Fruit fly (Drosophila melanogaster) whole organism, embryonic: ENCODE data around the gene ImpE1.

Source experiments
- Adf1 ChIP-seq: fragments of 200-800 bp; sonication (Bioruptor generic); IDR thresholded peaks from 2 replicates; pipeline ENCODE4 v1.3.6; 2022; ENCODE audit warnings: missing biosample characterization, missing genetic modification characterization
- Atf-2 ChIP-seq: fragments of 200-800 bp; sonication (Bioruptor generic); optimal IDR thresholded peaks from 2 replicates; lab custom pipeline; 2016; ENCODE audit warnings: missing biosample characterization, missing genetic modification characterization
- CG10543 ChIP-seq: fragments of 200-800 bp; sonication (Bioruptor generic); optimal IDR thresholded peaks from 3 replicates; lab custom pipeline; 2017; ENCODE audit warnings: missing biosample characterization, mild to moderate bottlenecking, missing genetic modification characterization, moderate library complexity
- CG1233 ChIP-seq: fragments of 200-800 bp; sonication (Bioruptor generic); optimal IDR thresholded peaks from 4 replicates; lab custom pipeline; 2018; ENCODE audit warnings: missing biosample characterization, mild to moderate bottlenecking, missing genetic modification characterization
- CG13287 ChIP-seq: fragments of 200-800 bp; sonication (Bioruptor generic); IDR thresholded peaks from 2 replicates; pipeline ENCODE4 v1.3.6; 2022; ENCODE audit warnings: missing biosample characterization, missing genetic modification characterization; ENCODE audit not compliant: partially characterized antibody
- CG14014 ChIP-seq: fragments of 200-800 bp; sonication (Bioruptor generic); IDR thresholded peaks from 2 replicates; pipeline ENCODE4 v1.3.6; 2022; ENCODE audit warnings: missing biosample characterization, missing genetic modification characterization
- CG15479 ChIP-seq: fragments of 200-800 bp; sonication (Bioruptor generic); optimal IDR thresholded peaks from 3 replicates; lab custom pipeline; 2019; ENCODE audit warnings: missing biosample characterization, mild to moderate bottlenecking, missing genetic modification characterization, moderate library complexity
- CG16815 ChIP-seq: fragments of 200-800 bp; sonication (Bioruptor generic); optimal IDR thresholded peaks from 3 replicates; lab custom pipeline; 2017; ENCODE audit warnings: missing biosample characterization, mild to moderate bottlenecking, missing genetic modification characterization
- CG17361 ChIP-seq: fragments of 200-800 bp; sonication (Bioruptor generic); IDR thresholded peaks from 3 replicates; pipeline ENCODE4 v1.3.6; 2022; ENCODE audit warnings: missing biosample characterization, missing genetic modification characterization
- CG1792 ChIP-seq: fragments of 200-800 bp; sonication (Bioruptor generic); optimal IDR thresholded peaks from 2 replicates; lab custom pipeline; 2016; ENCODE audit warnings: missing biosample characterization, missing genetic modification characterization
- CG2120 ChIP-seq: fragments of 200-800 bp; sonication (Bioruptor generic); optimal IDR thresholded peaks from 3 replicates; lab custom pipeline; 2016; ENCODE audit warnings: missing biosample characterization, missing genetic modification characterization
- CG2678 ChIP-seq: fragments of 200-800 bp; sonication (Bioruptor generic); optimal IDR thresholded peaks from 3 replicates; lab custom pipeline; 2019; ENCODE audit warnings: missing biosample characterization, mild to moderate bottlenecking, missing genetic modification characterization, moderate library complexity
- CG34224 ChIP-seq: fragments of 200-800 bp; sonication (Bioruptor generic); IDR thresholded peaks from 3 replicates; pipeline ENCODE4 v1.3.6; 2022; ENCODE audit warnings: missing biosample characterization, missing genetic modification characterization; ENCODE audit not compliant: partially characterized antibody
- CG34422 ChIP-seq: fragments of 200-800 bp; sonication (Bioruptor generic); IDR thresholded peaks from 3 replicates; pipeline ENCODE4 v1.3.6; 2022; ENCODE audit warnings: missing biosample characterization, missing genetic modification characterization
- CG6654 ChIP-seq: fragments of 200-800 bp; sonication (Bioruptor generic); optimal IDR thresholded peaks from 2 replicates; lab custom pipeline; 2017; ENCODE audit warnings: missing biosample characterization, mild to moderate bottlenecking, missing genetic modification characterization
- CG6791 ChIP-seq: fragments of 200-800 bp; sonication (Bioruptor generic); IDR thresholded peaks from 3 replicates; pipeline ENCODE4 v1.3.6; 2022; ENCODE audit warnings: missing biosample characterization, missing genetic modification characterization; ENCODE audit not compliant: partially characterized antibody
- CG6813 ChIP-seq: fragments of 200-800 bp; sonication (Bioruptor generic); optimal IDR thresholded peaks from 2 replicates; lab custom pipeline; 2017; ENCODE audit warnings: missing biosample characterization, missing genetic modification characterization, mild to moderate bottlenecking, moderate library complexity, missing genetic modification reagents
- CHES-1-like ChIP-seq: fragments of 200-800 bp; sonication (Bioruptor generic); optimal IDR thresholded peaks from 2 replicates; lab custom pipeline; 2016; ENCODE audit warnings: missing biosample characterization, missing genetic modification characterization
- Camta ChIP-seq: fragments of 200-800 bp; sonication (Bioruptor generic); optimal IDR thresholded peaks from 2 replicates; lab custom pipeline; 2016; ENCODE audit warnings: missing biosample characterization, missing genetic modification characterization
- CkIIα-i1 ChIP-seq: fragments of 200-800 bp; sonication (Bioruptor generic); IDR thresholded peaks from 2 replicates; pipeline ENCODE4 v1.3.6; 2022; ENCODE audit warnings: missing biosample characterization, missing genetic modification characterization
- GATAe ChIP-seq: fragments of 200-800 bp; sonication (Bioruptor generic); conservative IDR thresholded peaks from 2 replicates; pipeline ENCODE4 v1.3.6; 2022; ENCODE audit warnings: missing biosample characterization, missing genetic modification characterization
- Hmr ChIP-seq: fragments of 200-800 bp; sonication (Bioruptor generic); optimal IDR thresholded peaks from 3 replicates; lab custom pipeline; 2017; ENCODE audit warnings: mild to moderate bottlenecking, missing biosample characterization, missing genetic modification reagents, missing genetic modification characterization
- Nf-YB ChIP-seq: fragments of 200-800 bp; sonication (Bioruptor generic); optimal IDR thresholded peaks from 3 replicates; lab custom pipeline; 2019; ENCODE audit warnings: missing biosample characterization, mild to moderate bottlenecking, missing genetic modification characterization, moderate library complexity
- NfI ChIP-seq: fragments of 200-800 bp; sonication (Bioruptor generic); optimal IDR thresholded peaks from 3 replicates; lab custom pipeline; 2018; ENCODE audit warnings: missing biosample characterization, mild to moderate bottlenecking, missing genetic modification characterization, moderate library complexity
- Oaz ChIP-seq: fragments of 200-800 bp; sonication (Bioruptor generic); IDR thresholded peaks from 2 replicates; pipeline ENCODE4 v1.3.6; 2022; ENCODE audit warnings: missing biosample characterization, missing genetic modification characterization
- Sox100B ChIP-seq: fragments of 200-800 bp; sonication (Bioruptor generic); optimal IDR thresholded peaks from 3 replicates; lab custom pipeline; 2018; ENCODE audit warnings: missing biosample characterization, mild to moderate bottlenecking, missing genetic modification characterization
- Stat92E ChIP-seq, 3 experiments: fragments of >200 bp in 2 of 3; fragments of 200-800 bp in 1 of 3; sonication (Bioruptor generic) in 1 of 3; optimal IDR thresholded peaks; 2 replicates each; lab custom pipeline; 2017 to 2019; ENCODE audit warnings: missing biosample characterization in 3 of 3, missing genetic modification characterization in 3 of 3, mild to moderate bottlenecking in 1 of 3, moderate library complexity in 1 of 3
- Taf1 ChIP-seq: fragments of 200-800 bp; sonication (Bioruptor generic); IDR thresholded peaks from 2 replicates; pipeline ENCODE4 v1.3.6; 2022; ENCODE audit warnings: missing biosample characterization, missing genetic modification characterization
- YL-1 ChIP-seq: fragments of 200-800 bp; sonication (Bioruptor generic); optimal IDR thresholded peaks from 3 replicates; lab custom pipeline; 2017; ENCODE audit warnings: missing biosample characterization, mild to moderate bottlenecking, missing genetic modification characterization
- bcd ChIP-seq: fragments of 200-800 bp; sonication (Bioruptor generic); optimal IDR thresholded peaks from 2 replicates; lab custom pipeline; 2017; ENCODE audit warnings: missing biosample characterization, mild to moderate bottlenecking, missing genetic modification characterization
- dpn ChIP-seq, 2 experiments: fragments of 200-800 bp; sonication (Bioruptor generic); optimal IDR thresholded peaks; 3 replicates each; lab custom pipeline; 2016; ENCODE audit warnings: missing biosample characterization in 2 of 2, missing genetic modification characterization in 2 of 2
- fd96Cb ChIP-seq: fragments of 200-800 bp; sonication (Bioruptor generic); optimal IDR thresholded peaks from 2 replicates; lab custom pipeline; 2018; ENCODE audit warnings: missing biosample characterization, mild to moderate bottlenecking, missing genetic modification characterization, moderate library complexity
- h ChIP-seq: fragments of >200 bp; optimal IDR thresholded peaks from 2 replicates; lab custom pipeline; 2017
- hth ChIP-seq: fragments of >200 bp; optimal IDR thresholded peaks from 2 replicates; lab custom pipeline; 2017; ENCODE audit warnings: inconsistent platforms
- kah ChIP-seq: fragments of 200-800 bp; sonication (Bioruptor generic); optimal IDR thresholded peaks from 2 replicates; lab custom pipeline; 2018; ENCODE audit warnings: missing biosample characterization, mild to moderate bottlenecking, missing genetic modification characterization
- lilli ChIP-seq: fragments of 200-800 bp; sonication (Bioruptor generic); optimal IDR thresholded peaks from 3 replicates; lab custom pipeline; 2016; ENCODE audit warnings: missing biosample characterization, missing genetic modification characterization
- mld ChIP-seq: fragments of 200-800 bp; sonication (Bioruptor generic); IDR thresholded peaks from 3 replicates; pipeline ENCODE4 v1.3.6; 2022; ENCODE audit warnings: missing biosample characterization, missing genetic modification characterization; ENCODE audit not compliant: partially characterized antibody
- nerfin-2 ChIP-seq: fragments of 200-800 bp; sonication (Bioruptor generic); IDR thresholded peaks from 2 replicates; pipeline ENCODE4 v1.3.6; 2022; ENCODE audit warnings: missing biosample characterization, missing genetic modification characterization; ENCODE audit not compliant: partially characterized antibody
- peb ChIP-seq: fragments of 200-800 bp; sonication (Bioruptor generic); IDR thresholded peaks from 2 replicates; pipeline ENCODE4 v1.3.6; 2022; ENCODE audit warnings: missing biosample characterization, missing genetic modification characterization
- rib ChIP-seq: fragments of 200-800 bp; sonication (Bioruptor generic); IDR thresholded peaks from 2 replicates; pipeline ENCODE4 v1.3.6; 2022; ENCODE audit warnings: missing biosample characterization, missing genetic modification characterization
- sens ChIP-seq: fragments of 200-800 bp; sonication (Bioruptor generic); peaks from one replicate; lab custom pipeline; 2016; ENCODE audit warnings: missing biosample characterization, missing genetic modification characterization
- sima ChIP-seq: fragments of 200-800 bp; sonication (Bioruptor generic); optimal IDR thresholded peaks from 2 replicates; lab custom pipeline; 2016; ENCODE audit warnings: missing biosample characterization, missing genetic modification characterization
- slou ChIP-seq: fragments of 200-800 bp; sonication (Bioruptor generic); optimal IDR thresholded peaks from 3 replicates; lab custom pipeline; 2016; ENCODE audit warnings: missing biosample characterization, missing genetic modification characterization
- sob ChIP-seq: fragments of 200-800 bp; sonication (Bioruptor generic); IDR thresholded peaks from 2 replicates; pipeline ENCODE4 v1.3.6; 2022; ENCODE audit warnings: missing biosample characterization, missing genetic modification characterization
- stc ChIP-seq: fragments of 200-800 bp; sonication (Bioruptor generic); IDR thresholded peaks from 2 replicates; pipeline ENCODE4 v1.3.6; 2022; ENCODE audit warnings: missing biosample characterization, missing genetic modification characterization
- sug ChIP-seq: fragments of 200-800 bp; optimal IDR thresholded peaks from 2 replicates; lab custom pipeline; 2019; ENCODE audit warnings: missing biosample characterization, mild to moderate bottlenecking, missing genetic modification characterization, moderate library complexity
- tup ChIP-seq: fragments of 200-800 bp; sonication (Bioruptor generic); optimal IDR thresholded peaks from 2 replicates; lab custom pipeline; 2016; ENCODE audit warnings: missing biosample characterization, mild to moderate bottlenecking, missing genetic modification characterization, moderate library complexity
- unc-4 ChIP-seq: fragments of 200-800 bp; sonication (Bioruptor generic); IDR thresholded peaks from 2 replicates; pipeline ENCODE4 v1.3.6; 2022; ENCODE audit warnings: missing biosample characterization, missing genetic modification characterization; ENCODE audit not compliant: partially characterized antibody
- vvl ChIP-seq: fragments of 200-800 bp; sonication (Bioruptor generic); IDR thresholded peaks from 2 replicates; pipeline ENCODE4 v1.3.6; 2022; ENCODE audit warnings: missing biosample characterization, missing genetic modification characterization
- zen ChIP-seq: fragments of 200-800 bp; sonication (Bioruptor generic); optimal IDR thresholded peaks from 3 replicates; lab custom pipeline; 2018; ENCODE audit warnings: missing biosample characterization, mild to moderate bottlenecking, missing genetic modification characterization, moderate library complexity
- zfh2 ChIP-seq: fragments of 200-800 bp; sonication (Bioruptor generic); optimal IDR thresholded peaks from 2 replicates; lab custom pipeline; 2016; ENCODE audit warnings: missing biosample characterization, missing genetic modification characterization

Gene ImpE1

DNA sequence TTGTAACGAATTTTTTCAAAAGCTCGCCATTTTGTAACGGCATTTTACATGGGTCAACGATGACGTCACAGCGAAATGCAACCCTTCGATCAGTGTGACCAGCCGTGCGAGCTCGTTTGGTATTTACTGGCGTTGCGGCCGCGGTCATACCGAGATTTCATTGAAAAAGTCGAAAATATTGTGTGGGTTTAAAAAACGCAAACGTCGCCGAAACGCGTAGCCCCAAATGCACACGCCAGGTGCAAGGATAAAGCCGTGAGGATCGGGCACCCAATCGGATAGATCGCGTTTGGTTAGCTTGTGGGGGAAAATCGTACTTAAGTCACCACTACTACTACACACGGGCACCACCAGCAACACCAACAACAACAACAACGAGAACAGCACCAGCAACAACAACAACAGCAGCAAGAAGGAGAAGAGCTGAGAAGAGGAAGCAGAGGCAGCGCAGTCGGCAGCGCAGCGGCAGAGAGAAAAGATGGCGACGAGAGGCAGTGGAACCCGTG lies 52.7 kb downstream of the ImpE1 start, which contains the start of gene Cbl (continued):
- no peak for TF ChIP-seq CG14014 (GFP tag; lab: Robert Waterston, UW)
- no peak for TF ChIP-seq NfI (GFP tag; lab: Kevin White, UChicago)
- TF ChIP-seq slou (GFP tag; lab: Kevin White, UChicago), result no peak
- no peak for TF ChIP-seq sima (GFP tag; lab: Kevin White, UChicago)
- TF ChIP-seq Adf1 (GFP tag; lab: Robert Waterston, UW), result peak; percentile 99
- peak; percentile 34; the same call in 1 of the 3 replicates for TF ChIP-seq CG34224 (GFP tag; lab: Robert Waterston, UW)
- TF ChIP-seq rib (GFP tag; lab: Robert Waterston, UW), result no peak
- TF ChIP-seq Camta (GFP tag; lab: Kevin White, UChicago), result no peak
- TF ChIP-seq lilli, result peak; percentile 21
- no peak for TF ChIP-seq tup (GFP tag; lab: Kevin White, UChicago)
- no peak for TF ChIP-seq sob (GFP tag; lab: Robert Waterston, UW)
- TF ChIP-seq Taf1 (GFP tag; lab: Robert Waterston, UW), result no peak
- TF ChIP-seq YL-1 (GFP tag; lab: Kevin White, UChicago), result peak; percentile 94
- TF ChIP-seq CG13287 (GFP tag; lab: Robert Waterston, UW), result peak; percentile 60; the same call in 1 of the 2 replicates
- no peak for TF ChIP-seq kah (GFP tag; lab: Kevin White, UChicago)
- TF ChIP-seq sug (tag; lab: Kevin White, UChicago), result no peak
- no peak for TF ChIP-seq peb (GFP tag; lab: Robert Waterston, UW)
- no peak for TF ChIP-seq fd96Cb (tag; lab: Kevin White, UChicago)
- no peak for TF ChIP-seq Nf-YB
- TF ChIP-seq CG6791 (GFP tag; lab: Robert Waterston, UW), result 0 out of 3 replicates have a peak, but pooled peaks have one; percentile 37
- peak; percentile 67 for TF ChIP-seq sens (GFP tag; lab: Kevin White, UChicago)
- TF ChIP-seq dpn (GFP tag; optimal IDR thresholded peaks at IDR 0.05; lab: Kevin White, UChicago), result peak in 1 of 2 experiments; percentile 5
- no peak for TF ChIP-seq zfh2 (GFP tag; lab: Kevin White, UChicago)
- TF ChIP-seq CG15479, result no peak
- TF ChIP-seq CG2678 (tag; lab: Kevin White, UChicago), result no peak
- peak in 1 of 3 experiments; percentile 76 for TF ChIP-seq Stat92E (GFP tag; optimal IDR thresholded peaks at IDR 0.05; lab: Kevin White, UChicago)
- TF ChIP-seq nerfin-2 (GFP tag; lab: Robert Waterston, UW), result peak; percentile 37; the same call in 1 of the 2 replicates
- TF ChIP-seq zen (tag; lab: Kevin White, UChicago), result peak; percentile 23
- TF ChIP-seq stc (GFP tag; lab: Robert Waterston, UW), result no peak
- TF ChIP-seq mld, result no peak
- TF ChIP-seq CG17361 (GFP tag; lab: Robert Waterston, UW), result no peak
- TF ChIP-seq CkIIα-i1 (GFP tag; lab: Robert Waterston, UW), result no peak
- no peak for TF ChIP-seq vvl (GFP tag; lab: Robert Waterston, UW)
- TF ChIP-seq CHES-1-like (GFP tag; lab: Kevin White, UChicago), result peak; percentile 25
- TF ChIP-seq Atf-2 (GFP tag; lab: Kevin White, UChicago), result peak; percentile 7
- TF ChIP-seq bcd, result no peak
- TF ChIP-seq CG10543 (GFP tag; lab: Kevin White, UChicago), result no peak
- TF ChIP-seq CG6813 (GFP tag; lab: Kevin White, UChicago), result no peak
- TF ChIP-seq Oaz (GFP tag; lab: Robert Waterston, UW), result no peak
- no peak for TF ChIP-seq Sox100B (GFP tag; lab: Kevin White, UChicago)
- no peak for TF ChIP-seq hth
- no peak for TF ChIP-seq CG6654 (GFP tag; lab: Kevin White, UChicago)
- peak; percentile 55 for TF ChIP-seq unc-4
- TF ChIP-seq Hmr (GFP tag; lab: Kevin White, UChicago), result no peak
- no peak for TF ChIP-seq CG16815 (GFP tag; lab: Kevin White, UChicago)
- no peak for TF ChIP-seq CG1233 (GFP tag; lab: Kevin White, UChicago)
- no peak for TF ChIP-seq GATAe (GFP tag; lab: Robert Waterston, UW)
- no peak for TF ChIP-seq CG1792 (GFP tag; lab: Kevin White, UChicago)
- no peak for TF ChIP-seq h (lab: Kevin White, UChicago)
- TF ChIP-seq CG34422 (GFP tag; lab: Robert Waterston, UW), result peak; percentile 76; the same call in 1 of the 3 replicates
- TF ChIP-seq CG2120 (GFP tag; lab: Kevin White, UChicago), result no peak
